Worm (Caenorhabditis elegans): Measurements from ENCODE around the gene age-1.

Gene age-1

ce11 chrII:11538741-11539140 is 11.9 kb upstream of the age-1 start, which contains the start of gene Y62F5A.9:
Gene Y62F5A.9, minus strand, starts transcription at chrII:11538841.
- TF ChIP-seq Y22D7AL.16 (tag; optimal IDR thresholded peaks at IDR 0.05) (no peak), dmd-4 (tag; optimal IDR thresholded peaks at IDR 0.05; ENCODE audit: borderline replicate concordance) (no peak), C38D4.7 (GFP tag; optimal IDR thresholded peaks at IDR 0.05) (no peak), nhr-11 (tag; optimal IDR thresholded peaks at IDR 0.05) (no peak)

- TF ChIP-seq ceh-19 (GFP tag; optimal IDR thresholded peaks at IDR 0.05) = no peak
- TF ChIP-seq ama-1 (optimal IDR thresholded peaks at IDR 0.05) = peak; percentile 96
Observed at ce11 chrII:11537606-11538016, 10.8 kb upstream of the age-1 start.

- peak; percentile 52 for TF ChIP-seq ref-2 (tag; optimal IDR thresholded peaks at IDR 0.05)
- TF ChIP-seq C08G9.2 (tag; optimal IDR thresholded peaks at IDR 0.05) = peak; percentile 33
- peak; percentile 78 for TF ChIP-seq ceh-34 (tag; optimal IDR thresholded peaks at IDR 0.05)
- no peak for TF ChIP-seq madf-2 (tag; optimal IDR thresholded peaks at IDR 0.05)
- TF ChIP-seq rnt-1 (tag; optimal IDR thresholded peaks at IDR 0.05) = peak; percentile 49
- no peak for TF ChIP-seq zip-5 (tag; optimal IDR thresholded peaks at IDR 0.05)
- TF ChIP-seq tbx-2 (tag; optimal IDR thresholded peaks at IDR 0.05) = peak; percentile 13
- TF ChIP-seq lin-11 (tag; optimal IDR thresholded peaks at IDR 0.05) = no peak
- TF ChIP-seq ceh-18 (tag; optimal IDR thresholded peaks at IDR 0.05) = no peak
- TF ChIP-seq tbx-7 (tag; optimal IDR thresholded peaks at IDR 0.05) = no peak
- peak; percentile 31 for TF ChIP-seq ceh-2 (tag; optimal IDR thresholded peaks at IDR 0.05)
- no peak for TF ChIP-seq ceh-45 (GFP tag; IDR thresholded peaks at IDR 0.05)
- no peak for TF ChIP-seq dve-1 (tag; optimal IDR thresholded peaks at IDR 0.05)
- no peak for TF ChIP-seq mec-3 (tag; optimal IDR thresholded peaks at IDR 0.05; ENCODE audit: borderline replicate concordance)
- TF ChIP-seq dmd-4 (tag; optimal IDR thresholded peaks at IDR 0.05; ENCODE audit: borderline replicate concordance) = peak; percentile 41
- TF ChIP-seq hlh-15 (tag; optimal IDR thresholded peaks at IDR 0.05) = no peak
- TF ChIP-seq ceh-6 (GFP tag; optimal IDR thresholded peaks at IDR 0.05) = peak; percentile 17
- TF ChIP-seq ceh-48 (tag; optimal IDR thresholded peaks at IDR 0.05) = peak; percentile 22
- no peak for TF ChIP-seq ttx-3 (tag; optimal IDR thresholded peaks at IDR 0.05)
- no peak for TF ChIP-seq sdc-2 (tag; optimal IDR thresholded peaks at IDR 0.05)
- no peak for TF ChIP-seq nhr-11 (tag; optimal IDR thresholded peaks at IDR 0.05)
- TF ChIP-seq pat-9 (tag; optimal IDR thresholded peaks at IDR 0.05) = no peak
- TF ChIP-seq hlh-13 (GFP tag; optimal IDR thresholded peaks at IDR 0.05) = no peak
- no peak for TF ChIP-seq C38D4.7 (GFP tag; optimal IDR thresholded peaks at IDR 0.05)
- TF ChIP-seq ets-4 (tag; optimal IDR thresholded peaks at IDR 0.05) = no peak
- no peak for TF ChIP-seq fkh-10 (GFP tag; optimal IDR thresholded peaks at IDR 0.05)
- TF ChIP-seq pha-4 (tag; optimal IDR thresholded peaks at IDR 0.05) = no peak
- TF ChIP-seq syd-9 (tag; optimal IDR thresholded peaks at IDR 0.05) = peak; percentile 32
- no peak for TF ChIP-seq ahr-1 (tag; optimal IDR thresholded peaks at IDR 0.05)
- TF ChIP-seq ceh-24 (tag; optimal IDR thresholded peaks at IDR 0.05) = no peak
- peak; percentile 60 for TF ChIP-seq eyg-1 (tag; optimal IDR thresholded peaks at IDR 0.05)
- no peak for TF ChIP-seq nhr-232 (tag; optimal IDR thresholded peaks at IDR 0.05)
- TF ChIP-seq ceh-30 (tag; optimal IDR thresholded peaks at IDR 0.05) = no peak
- TF ChIP-seq pax-1 (tag; optimal IDR thresholded peaks at IDR 0.05) = peak; percentile 28
- TF ChIP-seq K02D7.2 (tag; optimal IDR thresholded peaks at IDR 0.05) = no peak
- no peak for TF ChIP-seq F13H6.1 (tag; optimal IDR thresholded peaks at IDR 0.05)
- TF ChIP-seq ceh-19 (GFP tag; optimal IDR thresholded peaks at IDR 0.05) = peak; percentile 58
- TF ChIP-seq che-1 (tag; optimal IDR thresholded peaks at IDR 0.05) = no peak
- no peak for TF ChIP-seq ceh-22 (tag; optimal IDR thresholded peaks at IDR 0.05)
- TF ChIP-seq ceh-9 (tag; optimal IDR thresholded peaks at IDR 0.05) = no peak
- TF ChIP-seq ztf-16 (tag; optimal IDR thresholded peaks at IDR 0.05) = no peak
- no peak for TF ChIP-seq sox-2 (GFP tag; IDR thresholded peaks at IDR 0.05)
- TF ChIP-seq ceh-31 (tag; optimal IDR thresholded peaks at IDR 0.05) = peak; percentile 66
- TF ChIP-seq ceh-14 (tag; optimal IDR thresholded peaks at IDR 0.05) = peak; percentile 16
- TF ChIP-seq npax-4 (tag; optimal IDR thresholded peaks at IDR 0.05) = no peak
- no peak for TF ChIP-seq elt-4 (tag; optimal IDR thresholded peaks at IDR 0.05)
- TF ChIP-seq T23F11.4 (GFP tag; optimal IDR thresholded peaks at IDR 0.05) = peak; percentile 5
- TF ChIP-seq unc-86 (tag; optimal IDR thresholded peaks at IDR 0.05) = no peak
Observed at ce11 chrII:11537115-11537514, 10.3 kb upstream of the age-1 start.

Data from whole organism, late embryonic.